Worm (Caenorhabditis elegans) whole organism, L2 larva: ENCODE measurements around the gene nmur-2.
A peak's percentile ranks its signal among the peaks of the same experiment; 100 is the strongest.

Experiments
- R02D3.7 ChIP-seq: fragments of 150-350 bp; optimal IDR thresholded peaks from 2 replicates; lab custom pipeline; 2014; ENCODE audit warnings: missing biosample characterization, missing genetic modification characterization
- alr-1 ChIP-seq: fragments of 150-350 bp; optimal IDR thresholded peaks from 2 replicates; lab custom pipeline; 2014; ENCODE audit warnings: missing biosample characterization, missing genetic modification characterization
- ama-1 ChIP-seq: fragments of 150-350 bp; optimal IDR thresholded peaks from 2 replicates; lab custom pipeline; 2018; ENCODE audit warnings: inconsistent platforms
- blmp-1 ChIP-seq: sonication (generic microtip); optimal IDR thresholded peaks from 2 replicates; lab custom pipeline; 2017; ENCODE audit warnings: missing genetic modification characterization, mild to moderate bottlenecking, missing compliant biosample characterization, antibody characterized with exemption, moderate library complexity; ENCODE audit not compliant: insufficient read depth
- dmd-4 ChIP-seq: sonication (generic microtip); optimal IDR thresholded peaks from 2 replicates; lab custom pipeline; 2017; ENCODE audit warnings: missing biosample characterization, missing genetic modification characterization
- egl-27 ChIP-seq: sonication (generic microtip); optimal IDR thresholded peaks from 3 replicates; lab custom pipeline; 2017; ENCODE audit warnings: missing biosample characterization, missing genetic modification reagents, missing genetic modification characterization
- fos-1 ChIP-seq: fragments of 150-350 bp; optimal IDR thresholded peaks from 2 replicates; lab custom pipeline; 2014; ENCODE audit warnings: missing biosample characterization, missing genetic modification characterization
- lin-13 ChIP-seq: fragments of 150-350 bp; optimal IDR thresholded peaks from 2 replicates; lab custom pipeline; 2014; ENCODE audit warnings: missing biosample characterization, missing genetic modification reagents, missing genetic modification characterization
- lin-39 ChIP-seq: fragments of 150-350 bp; optimal IDR thresholded peaks from 2 replicates; lab custom pipeline; 2014; ENCODE audit warnings: missing biosample characterization, missing genetic modification reagents, missing genetic modification characterization
- nhr-129 ChIP-seq: fragments of 150-350 bp; optimal IDR thresholded peaks from 2 replicates; lab custom pipeline; 2014; ENCODE audit warnings: missing biosample characterization, missing genetic modification characterization
- nhr-6 ChIP-seq: fragments of 150-350 bp; optimal IDR thresholded peaks from 2 replicates; lab custom pipeline; 2014; ENCODE audit warnings: missing biosample characterization, missing genetic modification characterization
- zag-1 ChIP-seq: fragments of 150-350 bp; optimal IDR thresholded peaks from 2 replicates; lab custom pipeline; 2014; ENCODE audit warnings: missing biosample characterization, missing genetic modification characterization
- ztf-11 ChIP-seq: sonication (generic microtip); optimal IDR thresholded peaks from 2 replicates; lab custom pipeline; 2017; ENCODE audit warnings: missing biosample characterization, missing genetic modification characterization

- TF ChIP-seq blmp-1, result no peak
- peak; percentile 15 for TF ChIP-seq nhr-129 (tag; lab: Kevin White, UChicago)
- no peak for TF ChIP-seq ama-1 (lab: Kevin White, UChicago)
- no peak for TF ChIP-seq lin-39 (tag; lab: Kevin White, UChicago)
- no peak for TF ChIP-seq fos-1 (tag; lab: Kevin White, UChicago)
- TF ChIP-seq dmd-4 (tag; lab: Kevin White, UChicago), result no peak
- no peak for TF ChIP-seq egl-27 (tag; lab: Kevin White, UChicago)
- TF ChIP-seq nhr-6 (tag; lab: Kevin White, UChicago), result no peak
- TF ChIP-seq alr-1 (tag; lab: Kevin White, UChicago), result no peak
- no peak for TF ChIP-seq ztf-11 (tag; lab: Kevin White, UChicago)
- no peak for TF ChIP-seq R02D3.7 (tag; lab: Kevin White, UChicago)
- TF ChIP-seq zag-1, result no peak
- TF ChIP-seq lin-13 (GFP tag; lab: Kevin White, UChicago), result no peak
Observed at ce11 chrII:112231-112630, 12.6 kb downstream of the nmur-2 start.
